Worm (Caenorhabditis elegans): Measurements from ENCODE around the gene B0496.2.

Gene B0496.2

ce11 chrIV:7486201-7486947, 38.7 kb downstream of the B0496.2 start, which contains the start of the genes his-61 and his-62 (continued):
- peak; percentile 86 for TF ChIP-seq ztf-11 (tag; optimal IDR thresholded peaks at IDR 0.05)

ce11 chrIV:7487554-7488456, 40.1 kb downstream of the B0496.2 start, which contains the start of the genes his-60 and his-59:
Gene his-60, minus strand, starts transcription at chrIV:7487992.
Gene his-59, plus strand, starts transcription at chrIV:7488249.
- TF ChIP-seq ceh-83 (GFP tag; optimal IDR thresholded peaks at IDR 0.05), result peak; percentile 83
- TF ChIP-seq nhr-12 (tag; optimal IDR thresholded peaks at IDR 0.05), result peak; percentile 53
- no peak for TF ChIP-seq bed-3 (GFP tag; optimal IDR thresholded peaks at IDR 0.05)
- TF ChIP-seq zip-8 (tag; optimal IDR thresholded peaks at IDR 0.05), result no peak
- peak; percentile 52 for TF ChIP-seq mls-2 (tag; optimal IDR thresholded peaks at IDR 0.05)
- TF ChIP-seq hlh-1 (tag; optimal IDR thresholded peaks at IDR 0.05), result no peak
- peak; percentile 51 for TF ChIP-seq nhr-2 (tag; optimal IDR thresholded peaks at IDR 0.05)
- no peak for TF ChIP-seq ham-2 (GFP tag; optimal IDR thresholded peaks at IDR 0.05)
- peak; percentile 25 for TF ChIP-seq unc-62 (GFP tag; optimal IDR thresholded peaks at IDR 0.05)
- TF ChIP-seq mab-5 (tag; optimal IDR thresholded peaks at IDR 0.05), result no peak
- TF ChIP-seq sptf-1 (tag; optimal IDR thresholded peaks at IDR 0.05), result peak; percentile 44
- TF ChIP-seq nhr-237 (tag; optimal IDR thresholded peaks at IDR 0.05), result no peak
- TF ChIP-seq pha-4 (tag; optimal IDR thresholded peaks at IDR 0.05), result peak; percentile 88
- TF ChIP-seq unc-120 (tag; optimal IDR thresholded peaks at IDR 0.05; ENCODE audit: poor library complexity, severe bottlenecking), result no peak
- peak; percentile 92 for TF ChIP-seq cnd-1 (tag; optimal IDR thresholded peaks at IDR 0.05)
- TF ChIP-seq lsy-2 (tag; optimal IDR thresholded peaks at IDR 0.05), result peak; percentile 24
- TF ChIP-seq sem-2 (GFP tag; optimal IDR thresholded peaks at IDR 0.05), result peak; percentile 63
- no peak for TF ChIP-seq blmp-1 (tag; optimal IDR thresholded peaks at IDR 0.05)
- no peak for TF ChIP-seq nhr-28 (tag; optimal IDR thresholded peaks at IDR 0.05)
- peak; percentile 93 for TF ChIP-seq ztf-11 (tag; optimal IDR thresholded peaks at IDR 0.05)
- TF ChIP-seq nhr-76 (tag; optimal IDR thresholded peaks at IDR 0.05), result no peak
- TF ChIP-seq lin-13 (tag; optimal IDR thresholded peaks at IDR 0.05), result peak; percentile 97
- TF ChIP-seq ceh-39 (tag; optimal IDR thresholded peaks at IDR 0.05), result peak; percentile 80
- TF ChIP-seq tbx-8 (GFP tag; optimal IDR thresholded peaks at IDR 0.05), result peak; percentile 26
- TF ChIP-seq ceh-43 (GFP tag; optimal IDR thresholded peaks at IDR 0.05), result peak; percentile 48
- TF ChIP-seq flh-1 (GFP tag; optimal IDR thresholded peaks at IDR 0.05), result no peak
- TF ChIP-seq mep-1 (tag; optimal IDR thresholded peaks at IDR 0.05), result peak; percentile 70
- peak; percentile 84 for TF ChIP-seq lin-32 (GFP tag; optimal IDR thresholded peaks at IDR 0.05)
- TF ChIP-seq ces-1 (GFP tag; optimal IDR thresholded peaks at IDR 0.05), result peak; percentile 6
- no peak for TF ChIP-seq elt-3 (tag; optimal IDR thresholded peaks at IDR 0.05)
- peak; percentile 24 for TF ChIP-seq unc-39 (tag; optimal IDR thresholded peaks at IDR 0.05)
- peak; percentile 77 for TF ChIP-seq M03D4.4 (tag; optimal IDR thresholded peaks at IDR 0.05)
- TF ChIP-seq drap-1 (GFP tag; optimal IDR thresholded peaks at IDR 0.05), result peak; percentile 63

ce11 chrIV:7488457-7488783, 40.8 kb downstream of the B0496.2 start:
- TF ChIP-seq unc-39 (tag; optimal IDR thresholded peaks at IDR 0.05) (no peak), lin-13 (tag; optimal IDR thresholded peaks at IDR 0.05) (no peak), lin-32 (GFP tag; optimal IDR thresholded peaks at IDR 0.05) (no peak), nhr-76 (tag; optimal IDR thresholded peaks at IDR 0.05) (no peak), ceh-43 (GFP tag; optimal IDR thresholded peaks at IDR 0.05) (no peak), cnd-1 (tag; optimal IDR thresholded peaks at IDR 0.05) (no peak), lsy-2 (tag; optimal IDR thresholded peaks at IDR 0.05) (no peak), ztf-11 (tag; optimal IDR thresholded peaks at IDR 0.05) (no peak), tbx-8 (GFP tag; optimal IDR thresholded peaks at IDR 0.05) (no peak), nhr-28 (tag; optimal IDR thresholded peaks at IDR 0.05) (no peak), mls-2 (tag; optimal IDR thresholded peaks at IDR 0.05) (no peak), sem-2 (GFP tag; optimal IDR thresholded peaks at IDR 0.05) (no peak), mep-1 (tag; optimal IDR thresholded peaks at IDR 0.05) (no peak), ceh-39 (tag; optimal IDR thresholded peaks at IDR 0.05) (no peak), hlh-1 (tag; optimal IDR thresholded peaks at IDR 0.05) (no peak)
